Worm (Caenorhabditis elegans) whole organism, mixed stage, embryonic: ENCODE measurements around the gene vit-5.

Experiments used
- M03D4.4 ChIP-seq: sonication (generic microtip); optimal IDR thresholded peaks from 2 replicates; lab custom pipeline; 2017; ENCODE audit warnings: mild to moderate bottlenecking, missing genetic modification characterization, missing compliant biosample characterization
- bed-3 ChIP-seq: fragments of 200-800 bp; sonication (Bioruptor generic); optimal IDR thresholded peaks from 3 replicates; lab custom pipeline; 2018; ENCODE audit warnings: mild to moderate bottlenecking, missing genetic modification characterization, moderate library complexity, missing compliant biosample characterization
- blmp-1 ChIP-seq: fragments of 150-350 bp; optimal IDR thresholded peaks from 2 replicates; lab custom pipeline; 2014; ENCODE audit warnings: missing biosample characterization, missing genetic modification characterization
- ceh-39 ChIP-seq: fragments of 150-350 bp; optimal IDR thresholded peaks from 2 replicates; lab custom pipeline; 2014; ENCODE audit warnings: missing biosample characterization, missing genetic modification characterization
- ceh-43 ChIP-seq: fragments of 200-800 bp; sonication (Bioruptor generic); optimal IDR thresholded peaks from 2 replicates; lab custom pipeline; 2018; ENCODE audit warnings: mild to moderate bottlenecking, missing genetic modification characterization, moderate library complexity, missing compliant biosample characterization
- ceh-83 ChIP-seq: fragments of 200-800 bp; sonication (Bioruptor generic); optimal IDR thresholded peaks from 2 replicates; lab custom pipeline; 2018; ENCODE audit warnings: mild to moderate bottlenecking, missing genetic modification characterization, missing compliant biosample characterization
- ces-1 ChIP-seq: fragments of 150-350 bp; optimal IDR thresholded peaks from 2 replicates; lab custom pipeline; 2014; ENCODE audit warnings: missing biosample characterization, missing genetic modification reagents, missing genetic modification characterization
- cnd-1 ChIP-seq: fragments of 200-800 bp; sonication (Bioruptor generic); optimal IDR thresholded peaks from 2 replicates; lab custom pipeline; 2018; ENCODE audit warnings: mild to moderate bottlenecking, missing genetic modification characterization, missing compliant biosample characterization
- drap-1 ChIP-seq: fragments of 200-800 bp; sonication (Bioruptor generic); optimal IDR thresholded peaks from 3 replicates; lab custom pipeline; 2018; ENCODE audit warnings: mild to moderate bottlenecking, missing genetic modification characterization, missing compliant biosample characterization
- elt-1 ChIP-seq: sonication (generic microtip); optimal IDR thresholded peaks from 2 replicates; lab custom pipeline; 2017; ENCODE audit warnings: missing genetic modification characterization, mild to moderate bottlenecking, missing compliant biosample characterization, antibody characterized with exemption, moderate library complexity, borderline replicate concordance; ENCODE audit not compliant: insufficient read depth
- elt-3 ChIP-seq: fragments of 150-350 bp; optimal IDR thresholded peaks from 2 replicates; lab custom pipeline; 2014; ENCODE audit warnings: missing biosample characterization, missing genetic modification characterization
- flh-1 ChIP-seq: fragments of 200-800 bp; sonication (Bioruptor generic); optimal IDR thresholded peaks from 2 replicates; lab custom pipeline; 2018; ENCODE audit warnings: mild to moderate bottlenecking, missing genetic modification characterization, moderate library complexity, missing compliant biosample characterization
- ham-2 ChIP-seq: fragments of 200-800 bp; sonication (Bioruptor generic); optimal IDR thresholded peaks from 2 replicates; lab custom pipeline; 2018; ENCODE audit warnings: mild to moderate bottlenecking, missing genetic modification characterization, missing compliant biosample characterization
- hlh-1 ChIP-seq: fragments of 150-350 bp; optimal IDR thresholded peaks from 2 replicates; lab custom pipeline; 2014; ENCODE audit warnings: missing biosample characterization, missing genetic modification reagents, missing genetic modification characterization
- lin-13 ChIP-seq: fragments of 150-350 bp; optimal IDR thresholded peaks from 2 replicates; lab custom pipeline; 2014; ENCODE audit warnings: missing biosample characterization, missing genetic modification characterization
- lin-32 ChIP-seq: fragments of 200-800 bp; sonication (Bioruptor generic); optimal IDR thresholded peaks from 2 replicates; lab custom pipeline; 2018; ENCODE audit warnings: mild to moderate bottlenecking, missing genetic modification characterization, missing compliant biosample characterization
- lsy-2 ChIP-seq: fragments of 150-350 bp; optimal IDR thresholded peaks from 2 replicates; lab custom pipeline; 2014; ENCODE audit warnings: missing biosample characterization, missing genetic modification characterization
- mab-5 ChIP-seq: fragments of 150-350 bp; optimal IDR thresholded peaks from 2 replicates; lab custom pipeline; 2014; ENCODE audit warnings: missing biosample characterization, missing genetic modification characterization
- mep-1 ChIP-seq: fragments of 150-350 bp; optimal IDR thresholded peaks from 2 replicates; lab custom pipeline; 2017; ENCODE audit warnings: missing biosample characterization, missing genetic modification reagents, missing genetic modification characterization, inconsistent platforms
- mls-2 ChIP-seq: sonication (generic microtip); optimal IDR thresholded peaks from 2 replicates; lab custom pipeline; 2016; ENCODE audit warnings: mild to moderate bottlenecking, missing genetic modification characterization, moderate library complexity, missing compliant biosample characterization
- nhr-12 ChIP-seq: fragments of 150-350 bp; optimal IDR thresholded peaks from 2 replicates; lab custom pipeline; 2014; ENCODE audit warnings: missing biosample characterization, missing genetic modification characterization
- nhr-2 ChIP-seq: fragments of 150-350 bp; optimal IDR thresholded peaks from 2 replicates; lab custom pipeline; 2014; ENCODE audit warnings: missing biosample characterization, missing genetic modification characterization
- nhr-237 ChIP-seq: fragments of 150-350 bp; optimal IDR thresholded peaks from 2 replicates; lab custom pipeline; 2014; ENCODE audit warnings: missing biosample characterization, missing genetic modification characterization
- nhr-28 ChIP-seq: fragments of 150-350 bp; optimal IDR thresholded peaks from 2 replicates; lab custom pipeline; 2014; ENCODE audit warnings: missing biosample characterization, missing genetic modification characterization
- nhr-76 ChIP-seq: sonication (generic microtip); optimal IDR thresholded peaks from 2 replicates; lab custom pipeline; 2017; ENCODE audit warnings: missing biosample characterization, missing genetic modification characterization
- pha-4 ChIP-seq: fragments of 150-350 bp; optimal IDR thresholded peaks from 2 replicates; lab custom pipeline; 2018; ENCODE audit warnings: missing biosample characterization, missing genetic modification reagents, missing genetic modification characterization
- sem-2 ChIP-seq: fragments of 200-800 bp; sonication (Bioruptor generic); optimal IDR thresholded peaks from 2 replicates; lab custom pipeline; 2018; ENCODE audit warnings: mild to moderate bottlenecking, missing genetic modification characterization, missing compliant biosample characterization
- snpc-4 ChIP-seq: fragments of 150-350 bp; optimal IDR thresholded peaks from 2 replicates; lab custom pipeline; 2014; ENCODE audit warnings: missing biosample characterization, missing genetic modification characterization
- tbx-8 ChIP-seq: fragments of 200-800 bp; sonication (Bioruptor generic); optimal IDR thresholded peaks from 2 replicates; lab custom pipeline; 2018; ENCODE audit warnings: mild to moderate bottlenecking, missing genetic modification characterization, moderate library complexity, missing compliant biosample characterization
- unc-120 ChIP-seq: sonication (generic microtip); optimal IDR thresholded peaks from 2 replicates; lab custom pipeline; 2017; ENCODE audit warnings: missing genetic modification characterization, missing compliant biosample characterization; ENCODE audit not compliant: poor library complexity, severe bottlenecking
- unc-39 ChIP-seq: fragments of 150-350 bp; optimal IDR thresholded peaks from 2 replicates; lab custom pipeline; 2014; ENCODE audit warnings: missing biosample characterization, missing genetic modification characterization
- unc-62 ChIP-seq: fragments of 150-350 bp; optimal IDR thresholded peaks from 2 replicates; lab custom pipeline; 2014; ENCODE audit warnings: missing biosample characterization, missing genetic modification reagents, missing genetic modification characterization
- zip-8 ChIP-seq: fragments of 150-350 bp; optimal IDR thresholded peaks from 2 replicates; lab custom pipeline; 2014; ENCODE audit warnings: missing biosample characterization, missing genetic modification characterization
- ztf-11 ChIP-seq: fragments of 150-350 bp; optimal IDR thresholded peaks from 2 replicates; lab custom pipeline; 2014; ENCODE audit warnings: missing biosample characterization, missing genetic modification characterization

vit-5 gene

ce11 chrX:3416063-3416462, 12.8 kb downstream of the vit-5 start:
- TF ChIP-seq unc-39 (tag; lab: Kevin White, UChicago) (no peak), lin-32 (GFP tag; lab: Kevin White, UChicago) (no peak), nhr-237 (tag; lab: Kevin White, UChicago) (no peak), ceh-39 (tag; lab: Kevin White, UChicago) (no peak), drap-1 (GFP tag; lab: Kevin White, UChicago) (no peak), ces-1 (GFP tag; lab: Kevin White, UChicago) (no peak), lin-13 (tag; lab: Kevin White, UChicago) (no peak), ceh-83 (GFP tag; lab: Kevin White, UChicago) (no peak), M03D4.4 (tag; lab: Kevin White, UChicago) (no peak), bed-3 (GFP tag; lab: Kevin White, UChicago) (no peak), ztf-11 (tag; lab: Kevin White, UChicago) (no peak), mab-5 (tag; lab: Kevin White, UChicago) (no peak), zip-8 (tag; lab: Kevin White, UChicago) (no peak), flh-1 (GFP tag; lab: Kevin White, UChicago) (no peak), mls-2 (tag; lab: Kevin White, UChicago) (no peak), snpc-4 (tag; lab: Kevin White, UChicago) (no peak), tbx-8 (GFP tag; lab: Kevin White, UChicago) (no peak)

- TF ChIP-seq flh-1 (GFP tag; lab: Kevin White, UChicago) (no peak), ceh-83 (GFP tag; lab: Kevin White, UChicago) (no peak), hlh-1 (tag; lab: Kevin White, UChicago) (no peak), sem-2 (GFP tag; lab: Kevin White, UChicago) (no peak), unc-62 (GFP tag; lab: Kevin White, UChicago) (no peak), zip-8 (tag; lab: Kevin White, UChicago) (no peak), ces-1 (GFP tag; lab: Kevin White, UChicago) (no peak), lsy-2 (tag; lab: Kevin White, UChicago) (no peak), ceh-39 (tag; lab: Kevin White, UChicago) (no peak), nhr-12 (no peak), unc-120 (tag; lab: Kevin White, UChicago) (no peak), drap-1 (GFP tag; lab: Kevin White, UChicago) (no peak), ztf-11 (tag; lab: Kevin White, UChicago) (no peak), lin-32 (GFP tag; lab: Kevin White, UChicago) (no peak)
Measured at ce11 chrX:3419084-3419483, 15.8 kb downstream of the vit-5 start, which contains the start of gene C04F6.7. C04F6.7 (minus strand) TSS chrX:3419184.

DNA sequence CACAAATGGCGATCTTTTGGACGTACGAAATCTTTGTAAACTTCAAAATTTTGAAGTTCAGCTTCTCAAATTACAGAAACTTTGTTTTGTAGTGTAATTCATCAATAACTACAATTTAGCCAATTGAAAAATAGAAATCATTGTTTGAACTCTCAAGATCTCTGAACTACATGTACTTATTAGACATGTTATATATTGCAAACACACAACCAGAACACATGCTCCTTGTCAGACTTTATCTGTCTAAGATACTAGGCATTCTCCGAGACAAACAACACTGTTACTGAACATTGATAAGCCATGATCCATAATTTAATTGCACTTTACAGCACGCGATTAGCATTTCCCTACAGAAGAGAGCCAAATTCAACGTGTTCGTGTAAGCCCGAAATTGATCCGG, 21.2 kb downstream of the vit-5 start, which contains the start of gene ZK813.6:
Gene ZK813.6, plus strand, starts transcription at position 301 of the 400 bp plus-strand sequence.
- TF ChIP-seq pha-4 (tag; lab: Kevin White, UChicago) (no peak), ceh-83 (GFP tag; lab: Kevin White, UChicago) (no peak), zip-8 (tag; lab: Kevin White, UChicago) (no peak), nhr-76 (tag; lab: Kevin White, UChicago) (no peak)

- TF ChIP-seq cnd-1 (tag; lab: Kevin White, UChicago) (no peak), ces-1 (GFP tag; lab: Kevin White, UChicago) (peak; percentile 53)
Measured at ce11 chrX:3429122-3429521, 25.9 kb downstream of the vit-5 start.

ce11 chrX:3430020-3430419, 26.7 kb downstream of the vit-5 start, which contains the start of gene ZK813.4:
ZK813.4 (minus strand) TSS chrX:3430120.
- TF ChIP-seq mls-2 (tag; lab: Kevin White, UChicago) (no peak), blmp-1 (tag; lab: Kevin White, UChicago) (no peak), unc-62 (GFP tag; lab: Kevin White, UChicago) (no peak), nhr-2 (no peak), ham-2 (GFP tag; lab: Kevin White, UChicago) (no peak), flh-1 (GFP tag; lab: Kevin White, UChicago) (no peak), lin-32 (GFP tag; lab: Kevin White, UChicago) (no peak), nhr-12 (no peak), elt-1 (tag; lab: Kevin White, UChicago) (no peak), nhr-237 (tag; lab: Kevin White, UChicago) (no peak), ceh-43 (GFP tag; lab: Kevin White, UChicago) (no peak), lin-13 (tag; lab: Kevin White, UChicago) (no peak), mep-1 (no peak), M03D4.4 (tag; lab: Kevin White, UChicago) (no peak), tbx-8 (GFP tag; lab: Kevin White, UChicago) (no peak), hlh-1 (tag; lab: Kevin White, UChicago) (no peak), nhr-28 (tag; lab: Kevin White, UChicago) (no peak), elt-3 (tag; lab: Kevin White, UChicago) (no peak)
